Worm (Caenorhabditis elegans) whole organism, mixed stage, embryonic: ENCODE measurements around the gene del-5.
A peak's percentile ranks its signal among the peaks of the same experiment; 100 is the strongest.

Experiments used
- ceh-43 ChIP-seq: fragments of 200-800 bp; sonication (Bioruptor generic); optimal IDR thresholded peaks from 2 replicates; lab custom pipeline; 2018; ENCODE audit warnings: mild to moderate bottlenecking, missing genetic modification characterization, moderate library complexity, missing compliant biosample characterization
- lsy-2 ChIP-seq: fragments of 150-350 bp; optimal IDR thresholded peaks from 2 replicates; lab custom pipeline; 2014; ENCODE audit warnings: missing biosample characterization, missing genetic modification characterization
- mls-2 ChIP-seq: sonication (generic microtip); optimal IDR thresholded peaks from 2 replicates; lab custom pipeline; 2016; ENCODE audit warnings: mild to moderate bottlenecking, missing genetic modification characterization, moderate library complexity, missing compliant biosample characterization
- unc-62 ChIP-seq: fragments of 150-350 bp; optimal IDR thresholded peaks from 2 replicates; lab custom pipeline; 2014; ENCODE audit warnings: missing biosample characterization, missing genetic modification reagents, missing genetic modification characterization

DNA sequence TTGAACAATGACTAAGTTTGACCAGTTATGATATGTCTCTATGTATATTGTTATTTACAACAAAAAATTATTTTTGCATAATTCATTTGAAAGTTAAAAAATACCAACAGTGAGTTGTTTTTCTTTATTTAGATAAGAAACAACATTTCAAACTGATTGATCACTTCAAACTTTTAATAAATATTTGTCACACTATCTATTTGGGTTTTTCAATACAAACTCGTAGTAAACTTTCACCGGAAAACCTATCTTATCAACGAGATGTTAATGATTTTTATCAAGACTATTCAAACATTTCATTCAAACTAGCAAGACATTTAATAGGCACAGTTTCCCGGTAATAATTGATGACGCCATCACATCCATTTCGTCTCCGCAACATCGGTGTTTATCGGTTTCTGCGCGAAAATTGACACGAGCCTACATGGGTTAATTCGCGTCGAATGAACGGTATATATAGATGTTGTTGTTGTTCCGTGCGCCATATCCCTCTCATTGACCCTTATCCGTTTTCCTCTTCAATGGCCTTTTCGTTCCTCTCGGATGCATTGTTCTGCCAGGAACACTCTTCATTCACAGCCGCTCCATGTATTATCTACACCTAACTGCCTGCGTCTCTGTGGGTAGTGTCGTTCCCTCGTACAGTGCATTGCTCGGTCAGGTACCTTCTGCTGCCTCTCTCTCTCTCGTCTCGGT, 17.7 kb downstream of the del-5 start:
- peak; percentile 8 for TF ChIP-seq unc-62 (GFP tag; lab: Kevin White, UChicago)
- no peak for TF ChIP-seq lsy-2 (tag; lab: Kevin White, UChicago)
- peak; percentile 23 for TF ChIP-seq ceh-43
- peak; percentile 75 for TF ChIP-seq mls-2 (tag; lab: Kevin White, UChicago)
